Fruit fly (Drosophila melanogaster) whole organism, embryonic: ENCODE data around the gene Ser.

Experiments used
- Atf6 ChIP-seq: fragments of 200-800 bp; sonication (Bioruptor generic); IDR thresholded peaks from 2 replicates; pipeline ENCODE4 v1.3.6; 2022; ENCODE audit warnings: missing biosample characterization, missing genetic modification characterization
- B-H2 ChIP-seq: fragments of 200-800 bp; sonication (Bioruptor generic); optimal IDR thresholded peaks from 2 replicates; lab custom pipeline; 2018; ENCODE audit warnings: missing biosample characterization, mild to moderate bottlenecking, missing genetic modification characterization
- CG10654 ChIP-seq: fragments of 200-800 bp; sonication (Bioruptor generic); optimal IDR thresholded peaks from 2 replicates; lab custom pipeline; 2016; ENCODE audit warnings: missing biosample characterization, missing genetic modification characterization
- CG11723 ChIP-seq: fragments of 200-800 bp; sonication (Bioruptor generic); optimal IDR thresholded peaks from 2 replicates; lab custom pipeline; 2017; ENCODE audit warnings: missing biosample characterization, mild to moderate bottlenecking, missing genetic modification characterization
- CG1233 ChIP-seq: fragments of 200-800 bp; sonication (Bioruptor generic); optimal IDR thresholded peaks from 4 replicates; lab custom pipeline; 2018; ENCODE audit warnings: missing biosample characterization, mild to moderate bottlenecking, missing genetic modification characterization
- CG15011 ChIP-seq: fragments of 200-800 bp; sonication (Bioruptor generic); optimal IDR thresholded peaks from 3 replicates; lab custom pipeline; 2018; ENCODE audit warnings: missing biosample characterization, mild to moderate bottlenecking, missing genetic modification characterization
- CG15514 ChIP-seq: fragments of 200-800 bp; sonication (Bioruptor generic); optimal IDR thresholded peaks from 3 replicates; lab custom pipeline; 2017; ENCODE audit warnings: missing biosample characterization, missing genetic modification characterization, mild to moderate bottlenecking, moderate library complexity, missing genetic modification reagents
- CG18011 ChIP-seq: fragments of 200-800 bp; sonication (Bioruptor generic); optimal IDR thresholded peaks from 2 replicates; lab custom pipeline; 2017; ENCODE audit warnings: missing biosample characterization, missing genetic modification characterization, mild to moderate bottlenecking, moderate library complexity, missing genotype
- CG1832 ChIP-seq: fragments of 200-800 bp; sonication (Bioruptor generic); optimal IDR thresholded peaks from 2 replicates; lab custom pipeline; 2017; ENCODE audit warnings: missing biosample characterization, mild to moderate bottlenecking, missing genetic modification characterization, inconsistent platforms
- CG2678 ChIP-seq: fragments of 200-800 bp; sonication (Bioruptor generic); optimal IDR thresholded peaks from 3 replicates; lab custom pipeline; 2019; ENCODE audit warnings: missing biosample characterization, mild to moderate bottlenecking, missing genetic modification characterization, moderate library complexity
- CG2875 ChIP-seq: fragments of 200-800 bp; sonication (Bioruptor generic); optimal IDR thresholded peaks from 2 replicates; lab custom pipeline; 2017; ENCODE audit warnings: missing biosample characterization, mild to moderate bottlenecking, missing genetic modification characterization, missing genetic modification reagents
- CG30020 ChIP-seq: fragments of 200-800 bp; optimal IDR thresholded peaks from 2 replicates; lab custom pipeline; 2019; ENCODE audit warnings: missing biosample characterization, mild to moderate bottlenecking, missing genetic modification characterization, moderate library complexity
- CG31365 ChIP-seq: fragments of 200-800 bp; sonication (Bioruptor generic); optimal IDR thresholded peaks from 2 replicates; lab custom pipeline; 2018; ENCODE audit warnings: missing biosample characterization, mild to moderate bottlenecking, missing genetic modification characterization
- CG32772 ChIP-seq: fragments of 200-800 bp; sonication (Bioruptor generic); IDR thresholded peaks from 2 replicates; pipeline ENCODE4 v1.3.6; 2022; ENCODE audit warnings: missing biosample characterization, missing genetic modification characterization
- CG4328 ChIP-seq: fragments of 200-800 bp; sonication (Bioruptor generic); optimal IDR thresholded peaks from 3 replicates; lab custom pipeline; 2017; ENCODE audit warnings: missing biosample characterization, missing genetic modification reagents, missing genetic modification characterization
- CG6175 ChIP-seq: fragments of 200-800 bp; sonication (Bioruptor generic); IDR thresholded peaks from 3 replicates; pipeline ENCODE4 v1.3.6; 2022; ENCODE audit warnings: missing biosample characterization, missing genetic modification characterization
- CG6654 ChIP-seq: fragments of 200-800 bp; sonication (Bioruptor generic); optimal IDR thresholded peaks from 2 replicates; lab custom pipeline; 2017; ENCODE audit warnings: missing biosample characterization, mild to moderate bottlenecking, missing genetic modification characterization
- CG6689 ChIP-seq: fragments of 200-800 bp; sonication (Bioruptor generic); IDR thresholded peaks from 2 replicates; pipeline ENCODE4 v1.3.6; 2022; ENCODE audit warnings: missing biosample characterization, missing genetic modification characterization
- CG6765 ChIP-seq: fragments of 200-800 bp; sonication (Bioruptor generic); optimal IDR thresholded peaks from 3 replicates; lab custom pipeline; 2017; ENCODE audit warnings: missing biosample characterization, mild to moderate bottlenecking, missing genetic modification characterization
- CG7556 ChIP-seq: fragments of 200-800 bp; sonication (Bioruptor generic); optimal IDR thresholded peaks from 2 replicates; lab custom pipeline; 2017; ENCODE audit warnings: missing biosample characterization, mild to moderate bottlenecking, missing genetic modification characterization
- CG7987 ChIP-seq: fragments of 200-800 bp; sonication (Bioruptor generic); optimal IDR thresholded peaks from 2 replicates; lab custom pipeline; 2018; ENCODE audit warnings: missing biosample characterization, mild to moderate bottlenecking, missing genetic modification characterization, moderate library complexity
- CG9727 ChIP-seq: fragments of 200-800 bp; sonication (Bioruptor generic); optimal IDR thresholded peaks from 3 replicates; lab custom pipeline; 2017; ENCODE audit warnings: missing biosample characterization, mild to moderate bottlenecking, missing genetic modification characterization
- CHES-1-like ChIP-seq: fragments of 200-800 bp; sonication (Bioruptor generic); optimal IDR thresholded peaks from 2 replicates; lab custom pipeline; 2016; ENCODE audit warnings: missing biosample characterization, missing genetic modification characterization
- Dek ChIP-seq: fragments of 200-800 bp; sonication (Bioruptor generic); optimal IDR thresholded peaks from 3 replicates; lab custom pipeline; 2019; ENCODE audit warnings: missing biosample characterization, mild to moderate bottlenecking, missing genetic modification characterization, moderate library complexity
- Dfd ChIP-seq, 2 experiments: fragments of >200 bp; optimal IDR thresholded peaks; 2 replicates each; lab custom pipeline; 2017; ENCODE audit warnings: missing biosample characterization in 2 of 2, missing genetic modification characterization in 2 of 2
- Dip3 ChIP-seq: fragments of 200-800 bp; sonication (Bioruptor generic); optimal IDR thresholded peaks from 3 replicates; lab custom pipeline; 2016; ENCODE audit warnings: missing biosample characterization, missing genetic modification characterization
- Fer1 ChIP-seq: fragments of 200-800 bp; sonication (Bioruptor generic); optimal IDR thresholded peaks from 2 replicates; lab custom pipeline; 2017; ENCODE audit warnings: missing biosample characterization, mild to moderate bottlenecking, missing genetic modification characterization
- Fer3 ChIP-seq: fragments of 200-800 bp; sonication (Bioruptor generic); optimal IDR thresholded peaks from 2 replicates; lab custom pipeline; 2018; ENCODE audit warnings: missing biosample characterization, mild to moderate bottlenecking, missing genetic modification characterization, moderate library complexity
- Hand ChIP-seq: fragments of 200-800 bp; sonication (Bioruptor generic); optimal IDR thresholded peaks from 2 replicates; lab custom pipeline; 2017; ENCODE audit warnings: mild to moderate bottlenecking, missing biosample characterization, missing genetic modification reagents, missing genetic modification characterization
- HmgZ ChIP-seq: fragments of 200-800 bp; sonication (Bioruptor generic); optimal IDR thresholded peaks from 2 replicates; lab custom pipeline; 2018; ENCODE audit warnings: missing biosample characterization, mild to moderate bottlenecking, missing genetic modification characterization
- MTF-1 ChIP-seq: fragments of 200-800 bp; sonication (Bioruptor generic); optimal IDR thresholded peaks from 2 replicates; lab custom pipeline; 2018; ENCODE audit warnings: missing biosample characterization, mild to moderate bottlenecking, missing genetic modification characterization, borderline replicate concordance
- Sry-β ChIP-seq: fragments of 200-800 bp; sonication (Bioruptor generic); optimal IDR thresholded peaks from 2 replicates; lab custom pipeline; 2018; ENCODE audit warnings: missing biosample characterization, mild to moderate bottlenecking, missing genetic modification characterization, moderate library complexity
- Sry-δ ChIP-seq: fragments of 200-800 bp; sonication (Bioruptor generic); optimal IDR thresholded peaks from 2 replicates; lab custom pipeline; 2016; ENCODE audit warnings: missing biosample characterization, missing genetic modification characterization
- Xrp1 ChIP-seq: fragments of 200-800 bp; sonication (Bioruptor generic); IDR thresholded peaks from 2 replicates; pipeline ENCODE4 v1.3.6; 2022; ENCODE audit warnings: missing biosample characterization, missing genetic modification characterization
- chinmo ChIP-seq: fragments of 200-800 bp; sonication (Bioruptor generic); IDR thresholded peaks from 4 replicates; pipeline ENCODE4 v1.3.6; 2022; ENCODE audit warnings: missing biosample characterization, missing genetic modification characterization; ENCODE audit not compliant: partially characterized antibody
- ci ChIP-seq: fragments of 200-800 bp; sonication (Bioruptor generic); IDR thresholded peaks from 3 replicates; pipeline ENCODE4 v1.3.6; 2022; ENCODE audit warnings: missing biosample characterization, missing genetic modification characterization
- dysf ChIP-seq: fragments of 200-800 bp; sonication (Bioruptor generic); IDR thresholded peaks from 3 replicates; pipeline ENCODE4 v1.3.6; 2022; ENCODE audit warnings: missing biosample characterization, missing genetic modification characterization
- fd102C ChIP-seq: fragments of 200-800 bp; sonication (Bioruptor generic); optimal IDR thresholded peaks from 2 replicates; lab custom pipeline; 2018; ENCODE audit warnings: missing biosample characterization, mild to moderate bottlenecking, missing genetic modification characterization, moderate library complexity
- fd3F ChIP-seq: fragments of 200-800 bp; sonication (Bioruptor generic); optimal IDR thresholded peaks from 2 replicates; lab custom pipeline; 2018; ENCODE audit warnings: missing biosample characterization, mild to moderate bottlenecking, missing genetic modification characterization, moderate library complexity
- gcm ChIP-seq: fragments of 200-800 bp; sonication (Bioruptor generic); optimal IDR thresholded peaks from 2 replicates; lab custom pipeline; 2019; ENCODE audit warnings: missing biosample characterization, mild to moderate bottlenecking, missing genetic modification characterization, moderate library complexity
- mirr ChIP-seq: fragments of 200-800 bp; sonication (Bioruptor generic); optimal IDR thresholded peaks from 3 replicates; lab custom pipeline; 2018; ENCODE audit warnings: missing biosample characterization, mild to moderate bottlenecking, missing genetic modification characterization
- nerfin-2 ChIP-seq: fragments of 200-800 bp; sonication (Bioruptor generic); IDR thresholded peaks from 2 replicates; pipeline ENCODE4 v1.3.6; 2022; ENCODE audit warnings: missing biosample characterization, missing genetic modification characterization; ENCODE audit not compliant: partially characterized antibody
- onecut ChIP-seq: fragments of 200-800 bp; sonication (Bioruptor generic); IDR thresholded peaks from 2 replicates; pipeline ENCODE4 v1.3.6; 2022; ENCODE audit warnings: missing biosample characterization, missing genetic modification characterization
- org-1 ChIP-seq: fragments of 200-800 bp; sonication (Bioruptor generic); optimal IDR thresholded peaks from 2 replicates; lab custom pipeline; 2017; ENCODE audit warnings: missing biosample characterization, missing genetic modification characterization
- pzg ChIP-seq: fragments of 200-800 bp; sonication (Bioruptor generic); optimal IDR thresholded peaks from 3 replicates; lab custom pipeline; 2018; ENCODE audit warnings: missing biosample characterization, mild to moderate bottlenecking, missing genetic modification characterization, moderate library complexity
- schlank ChIP-seq: fragments of 200-800 bp; sonication (Bioruptor generic); optimal IDR thresholded peaks from 2 replicates; lab custom pipeline; 2018; ENCODE audit warnings: missing biosample characterization, mild to moderate bottlenecking, missing genetic modification characterization
- sd ChIP-seq: fragments of 200-800 bp; sonication (Bioruptor generic); optimal IDR thresholded peaks from 3 replicates; lab custom pipeline; 2018; ENCODE audit warnings: missing biosample characterization, mild to moderate bottlenecking, missing genetic modification characterization, moderate library complexity
- tup ChIP-seq: fragments of 200-800 bp; sonication (Bioruptor generic); optimal IDR thresholded peaks from 2 replicates; lab custom pipeline; 2016; ENCODE audit warnings: missing biosample characterization, mild to moderate bottlenecking, missing genetic modification characterization, moderate library complexity
- zen2 ChIP-seq: fragments of 200-800 bp; sonication (Bioruptor generic); IDR thresholded peaks from 3 replicates; pipeline ENCODE4 v1.3.6; 2022; ENCODE audit warnings: missing biosample characterization, missing genetic modification characterization; ENCODE audit not compliant: partially characterized antibody

Ser gene

DNA sequence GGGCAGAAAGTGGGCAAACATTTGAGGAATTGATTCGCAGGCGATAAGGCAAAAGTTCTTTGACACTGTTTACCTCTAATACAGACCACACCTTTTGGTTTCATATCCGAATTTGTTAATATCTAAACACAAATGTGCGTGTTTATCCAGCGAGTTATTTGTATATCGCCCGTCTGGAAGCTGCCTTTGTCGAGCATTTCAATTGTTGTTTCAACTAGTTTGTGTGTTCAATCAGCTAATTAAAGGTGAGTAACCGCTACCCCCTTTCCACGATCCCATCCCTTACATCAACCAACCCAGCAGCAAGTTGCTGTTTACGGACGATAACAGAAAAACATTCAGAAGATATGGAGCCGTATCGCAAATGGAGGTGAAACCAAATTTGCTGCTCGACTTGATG lies 62.7 kb downstream of the Ser start (continued):
- no peak for TF ChIP-seq CG6654 (GFP tag; lab: Kevin White, UChicago)
- TF ChIP-seq CG9727: peak; percentile 30
- peak; percentile 71 for TF ChIP-seq B-H2 (GFP tag; lab: Kevin White, UChicago)
- TF ChIP-seq CG11723 (GFP tag; lab: Kevin White, UChicago): peak; percentile 17
- TF ChIP-seq CG2875 (GFP tag; lab: Kevin White, UChicago): peak; percentile 32
- peak; percentile 40 for TF ChIP-seq CG4328 (GFP tag; lab: Kevin White, UChicago)
- peak; percentile 60 for TF ChIP-seq org-1 (GFP tag; lab: Kevin White, UChicago)
- no peak for TF ChIP-seq CG32772
- peak; percentile 58; the same call in 2 of the 3 replicates for TF ChIP-seq ci (GFP tag; lab: Robert Waterston, UW)
- TF ChIP-seq MTF-1 (GFP tag; lab: Kevin White, UChicago): peak; percentile 9
- no peak for TF ChIP-seq CG6689 (GFP tag; lab: Robert Waterston, UW)
- peak; percentile 56 for TF ChIP-seq CG15011
- no peak for TF ChIP-seq fd102C (GFP tag; lab: Kevin White, UChicago)
- peak; percentile 84 for TF ChIP-seq Atf6 (GFP tag; lab: Robert Waterston, UW)
- no peak for TF ChIP-seq CG1832 (GFP tag; lab: Kevin White, UChicago)
- no peak; the same call in 1 of the 2 replicates for TF ChIP-seq onecut (GFP tag; lab: Robert Waterston, UW)
- TF ChIP-seq CG31365: peak; percentile 19
- no peak for TF ChIP-seq Sry-β (GFP tag; lab: Kevin White, UChicago)
- peak; percentile 54 for TF ChIP-seq mirr (GFP tag; lab: Kevin White, UChicago)
- peak; percentile 12 for TF ChIP-seq Dek (tag; lab: Kevin White, UChicago)
- TF ChIP-seq CG6175 (GFP tag; lab: Robert Waterston, UW): no peak
- TF ChIP-seq CG10654 (GFP tag; lab: Kevin White, UChicago): peak; percentile 16
- TF ChIP-seq Hand (GFP tag; lab: Kevin White, UChicago): peak; percentile 21
- no peak for TF ChIP-seq nerfin-2
- no peak for TF ChIP-seq gcm (GFP tag; lab: Kevin White, UChicago)
- TF ChIP-seq CG6765 (GFP tag; lab: Kevin White, UChicago): peak; percentile 73
- peak; percentile 56 for TF ChIP-seq Dip3
- peak; percentile 2 for TF ChIP-seq Sry-δ (GFP tag; lab: Kevin White, UChicago)
- TF ChIP-seq CG1233: peak; percentile 48
- peak; percentile 55; the same call in 1 of the 3 replicates for TF ChIP-seq dysf (GFP tag; lab: Robert Waterston, UW)
- TF ChIP-seq CHES-1-like (GFP tag; lab: Kevin White, UChicago): peak; percentile 49
- no peak for TF ChIP-seq Dfd (GFP tag; optimal IDR thresholded peaks at IDR 0.05; lab: Kevin White, UChicago)
- peak; percentile 32; the same call in 1 of the 2 replicates for TF ChIP-seq Xrp1 (GFP tag; lab: Robert Waterston, UW)
- TF ChIP-seq CG2678 (tag; lab: Kevin White, UChicago): peak; percentile 66
- peak; percentile 24 for TF ChIP-seq CG18011 (GFP tag; lab: Kevin White, UChicago)
- peak; percentile 4 for TF ChIP-seq tup (GFP tag; lab: Kevin White, UChicago)
- peak; percentile 47 for TF ChIP-seq Fer3 (tag; lab: Kevin White, UChicago)
- TF ChIP-seq Fer1 (GFP tag; lab: Kevin White, UChicago): peak; percentile 78
- TF ChIP-seq sd (tag; lab: Kevin White, UChicago): peak; percentile 7
- TF ChIP-seq schlank (tag; lab: Kevin White, UChicago): peak; percentile 79
- peak; percentile 61 for TF ChIP-seq CG15514 (GFP tag; lab: Kevin White, UChicago)
- TF ChIP-seq CG30020 (tag; lab: Kevin White, UChicago): no peak
- peak; percentile 61 for TF ChIP-seq fd3F (GFP tag; lab: Kevin White, UChicago)
- peak; percentile 54 for TF ChIP-seq HmgZ (tag; lab: Kevin White, UChicago)
- TF ChIP-seq chinmo (GFP tag; lab: Robert Waterston, UW): 0 out of 4 replicates have a peak, but pooled peaks have one; percentile 35
- peak; percentile 75 for TF ChIP-seq CG7987 (GFP tag; lab: Kevin White, UChicago)
- TF ChIP-seq CG7556 (GFP tag; lab: Kevin White, UChicago): peak; percentile 34
- no peak for TF ChIP-seq zen2 (GFP tag; lab: Robert Waterston, UW)
- peak; percentile 9 for TF ChIP-seq pzg
